Fruit fly (Drosophila melanogaster) whole organism: ENCODE data around the gene Son.

Experiments
- CG8478 ChIP-seq: fragments of >200 bp; optimal IDR thresholded peaks from 2 replicates; lab custom pipeline; 2018; ENCODE audit warnings: inconsistent platforms
- EcR ChIP-seq, 2 experiments: fragments of >200 bp; optimal IDR thresholded peaks; 2 replicates each; lab custom pipeline; 2017; ENCODE audit warnings: missing biosample characterization in 2 of 2, missing genetic modification characterization in 2 of 2, missing genetic modification reagents in 2 of 2
- pan ChIP-seq: fragments of >200 bp; optimal IDR thresholded peaks from 2 replicates; lab custom pipeline; 2017
- psq ChIP-seq: fragments of >200 bp; optimal IDR thresholded peaks from 2 replicates; lab custom pipeline; 2017
- usp ChIP-seq: fragments of >200 bp; optimal IDR thresholded peaks from 2 replicates; lab custom pipeline; 2017; ENCODE audit warnings: missing biosample characterization, missing genetic modification characterization, mixed read lengths

- no peak for TF ChIP-seq pan
- no peak for TF ChIP-seq usp (GFP tag; lab: Kevin White, UChicago)
- no peak for TF ChIP-seq EcR (GFP tag; optimal IDR thresholded peaks at IDR 0.05; lab: Kevin White, UChicago)
- TF ChIP-seq CG8478 (lab: Kevin White, UChicago), result no peak
- no peak for TF ChIP-seq psq
These were observed 3.3 kb downstream of the Son start, which contains the start of gene CG8301 for dm6 chr3R:9581089-9581520.
